Worm (Caenorhabditis elegans): Measurements from ENCODE around the gene T15B12.1.

Gene T15B12.1

ce11 chrIII:5280228-5280627 lies 7.7 kb upstream of the T15B12.1 start:
- TF ChIP-seq lin-13 (tag; optimal IDR thresholded peaks at IDR 0.05) (no peak), zip-8 (tag; optimal IDR thresholded peaks at IDR 0.05) (no peak), blmp-1 (tag; optimal IDR thresholded peaks at IDR 0.05) (no peak), M03D4.4 (tag; optimal IDR thresholded peaks at IDR 0.05) (no peak), snpc-4 (tag; optimal IDR thresholded peaks at IDR 0.05) (no peak), ztf-11 (tag; optimal IDR thresholded peaks at IDR 0.05) (no peak), flh-1 (GFP tag; optimal IDR thresholded peaks at IDR 0.05) (no peak), sem-2 (GFP tag; optimal IDR thresholded peaks at IDR 0.05) (no peak), elt-3 (tag; optimal IDR thresholded peaks at IDR 0.05) (no peak), ces-1 (GFP tag; optimal IDR thresholded peaks at IDR 0.05) (no peak), bed-3 (GFP tag; optimal IDR thresholded peaks at IDR 0.05) (no peak), tbx-8 (GFP tag; optimal IDR thresholded peaks at IDR 0.05) (no peak), cnd-1 (tag; optimal IDR thresholded peaks at IDR 0.05) (no peak), drap-1 (GFP tag; optimal IDR thresholded peaks at IDR 0.05) (no peak), mls-2 (tag; optimal IDR thresholded peaks at IDR 0.05) (no peak), unc-120 (tag; optimal IDR thresholded peaks at IDR 0.05; ENCODE audit: poor library complexity, severe bottlenecking) (no peak), ham-2 (GFP tag; optimal IDR thresholded peaks at IDR 0.05) (no peak)

ce11 chrIII:5285484-5285883 lies 2.5 kb upstream of the T15B12.1 start:
- TF ChIP-seq nhr-237 (tag; optimal IDR thresholded peaks at IDR 0.05) (no peak), sem-2 (GFP tag; optimal IDR thresholded peaks at IDR 0.05) (no peak), lin-13 (tag; optimal IDR thresholded peaks at IDR 0.05) (no peak), nhr-28 (tag; optimal IDR thresholded peaks at IDR 0.05) (no peak), ceh-83 (GFP tag; optimal IDR thresholded peaks at IDR 0.05) (no peak), tbx-8 (GFP tag; optimal IDR thresholded peaks at IDR 0.05) (no peak), elt-3 (tag; optimal IDR thresholded peaks at IDR 0.05) (no peak), unc-62 (GFP tag; optimal IDR thresholded peaks at IDR 0.05) (no peak), ces-1 (GFP tag; optimal IDR thresholded peaks at IDR 0.05) (no peak), lsy-2 (tag; optimal IDR thresholded peaks at IDR 0.05) (no peak), ceh-39 (tag; optimal IDR thresholded peaks at IDR 0.05) (no peak), flh-1 (GFP tag; optimal IDR thresholded peaks at IDR 0.05) (no peak)

DNA sequence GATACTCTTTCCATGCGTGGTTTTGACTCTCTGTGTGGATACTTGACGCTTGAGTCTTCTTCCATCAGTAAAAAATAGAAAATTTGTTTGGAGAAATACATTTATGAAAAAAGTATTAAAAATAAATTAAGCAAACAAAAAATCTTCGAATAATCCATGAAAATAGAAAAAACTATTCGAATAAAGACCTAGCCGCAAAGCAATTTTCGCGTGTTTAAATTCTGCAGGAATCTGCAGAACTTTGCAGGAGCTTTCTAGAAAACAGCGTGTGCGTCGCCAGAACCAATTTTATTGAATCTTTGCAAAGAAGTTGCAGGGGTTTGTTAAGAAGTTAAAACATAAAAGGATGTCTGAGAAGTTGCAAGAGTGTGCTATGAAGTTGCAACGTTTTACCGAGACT lies 1.8 kb upstream of the T15B12.1 start, which contains the start of gene ZC395.11:
ZC395.11 (minus strand) TSS at position 101 of the 400 bp plus-strand sequence.
- TF ChIP-seq nhr-12 (tag; optimal IDR thresholded peaks at IDR 0.05), result no peak

- TF ChIP-seq ceh-83 (GFP tag; optimal IDR thresholded peaks at IDR 0.05) (no peak), bed-3 (GFP tag; optimal IDR thresholded peaks at IDR 0.05) (no peak), nhr-2 (tag; optimal IDR thresholded peaks at IDR 0.05) (no peak), lsy-2 (tag; optimal IDR thresholded peaks at IDR 0.05) (no peak), nhr-237 (tag; optimal IDR thresholded peaks at IDR 0.05) (no peak), cnd-1 (tag; optimal IDR thresholded peaks at IDR 0.05) (no peak), mls-2 (tag; optimal IDR thresholded peaks at IDR 0.05) (no peak), ceh-43 (GFP tag; optimal IDR thresholded peaks at IDR 0.05) (no peak), unc-39 (tag; optimal IDR thresholded peaks at IDR 0.05) (no peak), elt-3 (tag; optimal IDR thresholded peaks at IDR 0.05) (no peak), sem-2 (GFP tag; optimal IDR thresholded peaks at IDR 0.05) (no peak), blmp-1 (tag; optimal IDR thresholded peaks at IDR 0.05) (no peak), ztf-11 (tag; optimal IDR thresholded peaks at IDR 0.05) (no peak), lin-32 (GFP tag; optimal IDR thresholded peaks at IDR 0.05) (no peak), nhr-28 (tag; optimal IDR thresholded peaks at IDR 0.05) (no peak), sptf-1 (tag; optimal IDR thresholded peaks at IDR 0.05) (no peak), drap-1 (GFP tag; optimal IDR thresholded peaks at IDR 0.05) (no peak)
Observed at ce11 chrIII:5290230-5290629, 2.3 kb downstream of the T15B12.1 start.

- TF ChIP-seq ceh-43 (GFP tag; optimal IDR thresholded peaks at IDR 0.05) (no peak), lin-13 (tag; optimal IDR thresholded peaks at IDR 0.05) (no peak), lsy-2 (tag; optimal IDR thresholded peaks at IDR 0.05) (no peak), mab-5 (tag; optimal IDR thresholded peaks at IDR 0.05) (no peak), drap-1 (GFP tag; optimal IDR thresholded peaks at IDR 0.05) (no peak), ham-2 (GFP tag; optimal IDR thresholded peaks at IDR 0.05) (no peak)
Observed at ce11 chrIII:5291281-5291680, 3.3 kb downstream of the T15B12.1 start.

- TF ChIP-seq nhr-237 (tag; optimal IDR thresholded peaks at IDR 0.05) (no peak), zip-8 (tag; optimal IDR thresholded peaks at IDR 0.05) (no peak), unc-62 (GFP tag; optimal IDR thresholded peaks at IDR 0.05) (no peak), ham-2 (GFP tag; optimal IDR thresholded peaks at IDR 0.05) (no peak), nhr-12 (tag; optimal IDR thresholded peaks at IDR 0.05) (no peak), nhr-2 (tag; optimal IDR thresholded peaks at IDR 0.05) (no peak), unc-39 (tag; optimal IDR thresholded peaks at IDR 0.05) (no peak), blmp-1 (tag; optimal IDR thresholded peaks at IDR 0.05) (no peak), bed-3 (GFP tag; optimal IDR thresholded peaks at IDR 0.05) (no peak), lin-13 (tag; optimal IDR thresholded peaks at IDR 0.05) (no peak), ceh-43 (GFP tag; optimal IDR thresholded peaks at IDR 0.05) (no peak), elt-3 (tag; optimal IDR thresholded peaks at IDR 0.05) (no peak), nhr-28 (tag; optimal IDR thresholded peaks at IDR 0.05) (no peak), lsy-2 (tag; optimal IDR thresholded peaks at IDR 0.05) (no peak), lin-32 (GFP tag; optimal IDR thresholded peaks at IDR 0.05) (no peak), tbx-8 (GFP tag; optimal IDR thresholded peaks at IDR 0.05) (no peak)
Observed at ce11 chrIII:5294281-5294680, 6.3 kb downstream of the T15B12.1 start.

Measured in whole organism, mixed stage, embryonic.